Worm (Caenorhabditis elegans): ENCODE measurements around the gene tatn-1.

DNA sequence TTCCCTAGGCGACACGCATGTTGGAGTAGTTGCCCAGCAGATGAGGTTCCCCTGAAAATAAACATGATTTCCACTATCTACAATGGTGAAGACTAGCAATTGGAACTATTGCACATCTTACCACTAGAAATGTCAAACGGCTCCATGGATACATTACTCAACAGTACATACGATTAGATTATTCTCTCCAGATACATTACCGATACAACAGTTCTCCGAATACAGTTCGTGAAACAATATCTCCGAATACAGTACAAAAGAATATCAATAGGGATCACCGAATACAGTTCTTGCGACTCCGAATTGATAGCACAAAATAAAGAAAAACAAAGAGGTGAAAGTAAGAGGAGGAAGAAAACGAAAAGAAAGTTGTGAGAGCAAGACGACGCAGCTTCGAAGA, 47.0 kb upstream of the tatn-1 start, which contains the start of gene C05G5.7:
- TF ChIP-seq sea-1 (GFP tag; conservative IDR thresholded peaks at IDR 0.05), result no peak
- no peak for TF ChIP-seq ama-1 (optimal IDR thresholded peaks at IDR 0.05)
- no peak for TF ChIP-seq ceh-13 (GFP tag; optimal IDR thresholded peaks at IDR 0.05)
- TF ChIP-seq tra-4 (tag; optimal IDR thresholded peaks at IDR 0.05), result no peak
- TF ChIP-seq hnd-1 (tag; optimal IDR thresholded peaks at IDR 0.05), result no peak
- no peak for TF ChIP-seq tbx-37 (GFP tag; conservative IDR thresholded peaks at IDR 0.05)
- no peak for TF ChIP-seq hmg-4 (GFP tag; optimal IDR thresholded peaks at IDR 0.05)
- no peak for TF ChIP-seq tbx-11 (GFP tag; IDR thresholded peaks at IDR 0.05)
- no peak for TF ChIP-seq pes-1 (GFP tag; IDR thresholded peaks at IDR 0.05)
- TF ChIP-seq scrt-1 (GFP tag; IDR thresholded peaks at IDR 0.05), result no peak
- no peak for TF ChIP-seq flt-1 (GFP tag; IDR thresholded peaks at IDR 0.05)
